Fruit fly (Drosophila melanogaster) whole organism, pupa: ENCODE data around the gene Sbds.

Experiments
- CG10348 ChIP-seq: fragments of 200-800 bp; sonication (Bioruptor generic); IDR thresholded peaks from 2 replicates; pipeline ENCODE4 v1.3.6; 2022; ENCODE audit warnings: missing biosample characterization, missing genetic modification characterization
- CG12605 ChIP-seq: fragments of 200-800 bp; sonication (Bioruptor generic); IDR thresholded peaks from 2 replicates; pipeline ENCODE4 v1.3.6; 2022; ENCODE audit warnings: missing biosample characterization, missing genetic modification characterization
- CG14655 ChIP-seq: fragments of 200-800 bp; sonication (Bioruptor generic); optimal IDR thresholded peaks from 3 replicates; lab custom pipeline; 2017; ENCODE audit warnings: mild to moderate bottlenecking, missing biosample characterization, missing genetic modification reagents, missing genetic modification characterization
- CG15710 ChIP-seq: fragments of 200-800 bp; sonication (Bioruptor generic); optimal IDR thresholded peaks from 2 replicates; lab custom pipeline; 2018; ENCODE audit warnings: missing biosample characterization, mild to moderate bottlenecking, missing genetic modification characterization, moderate library complexity
- CG4496 ChIP-seq: fragments of 200-800 bp; sonication (Bioruptor generic); IDR thresholded peaks from 3 replicates; pipeline ENCODE4 v1.3.6; 2022; ENCODE audit warnings: missing biosample characterization, missing genetic modification characterization
- CG8301 ChIP-seq: fragments of 200-800 bp; sonication (Bioruptor generic); optimal IDR thresholded peaks from 2 replicates; lab custom pipeline; 2018; ENCODE audit warnings: missing biosample characterization, mild to moderate bottlenecking, missing genetic modification characterization
- CG9948 ChIP-seq: fragments of 200-800 bp; sonication (Bioruptor generic); optimal IDR thresholded peaks from 2 replicates; lab custom pipeline; 2018; ENCODE audit warnings: missing biosample characterization, mild to moderate bottlenecking, missing genetic modification characterization, moderate library complexity
- D1 ChIP-seq: fragments of 200-800 bp; sonication (Bioruptor generic); optimal IDR thresholded peaks from 2 replicates; lab custom pipeline; 2018; ENCODE audit warnings: missing biosample characterization, mild to moderate bottlenecking, missing genetic modification characterization, moderate library complexity
- EcR ChIP-seq: fragments of 200-800 bp; sonication (Bioruptor generic); optimal IDR thresholded peaks from 3 replicates; lab custom pipeline; 2019; ENCODE audit warnings: missing biosample characterization, missing genetic modification characterization, mild to moderate bottlenecking, moderate library complexity, missing genetic modification reagents
- Pif1A ChIP-seq: fragments of 200-800 bp; sonication (Bioruptor generic); optimal IDR thresholded peaks from 3 replicates; lab custom pipeline; 2016; ENCODE audit warnings: missing biosample characterization, missing genetic modification characterization
- Pif1B ChIP-seq: fragments of 200-800 bp; sonication (Bioruptor generic); optimal IDR thresholded peaks from 3 replicates; lab custom pipeline; 2016; ENCODE audit warnings: missing biosample characterization, missing genetic modification characterization
- fd96Ca ChIP-seq: fragments of 200-800 bp; sonication (Bioruptor generic); IDR thresholded peaks from 3 replicates; pipeline ENCODE4 v1.3.6; 2022; ENCODE audit warnings: missing biosample characterization, missing genetic modification characterization
- gl ChIP-seq: fragments of 200-800 bp; sonication (Bioruptor generic); optimal IDR thresholded peaks from 2 replicates; lab custom pipeline; 2018; ENCODE audit warnings: missing biosample characterization, mild to moderate bottlenecking, missing genetic modification characterization
- rn ChIP-seq: fragments of 200-800 bp; sonication (Bioruptor generic); IDR thresholded peaks from 2 replicates; pipeline ENCODE4 v1.3.6; 2022; ENCODE audit warnings: missing biosample characterization, missing genetic modification characterization

dm6 chr3L:6799550-6799949 is 46.8 kb downstream of the Sbds start:
- TF ChIP-seq CG8301 (tag; lab: Kevin White, UChicago) = peak; percentile 59
- peak; percentile 31; the same call in 1 of the 2 replicates for TF ChIP-seq rn (GFP tag; lab: Robert Waterston, UW)
- peak; percentile 31 for TF ChIP-seq CG15710 (tag; lab: Kevin White, UChicago)
- TF ChIP-seq Pif1A (GFP tag; lab: Kevin White, UChicago) = peak; percentile 25
- no peak for TF ChIP-seq EcR (GFP tag; lab: Kevin White, UChicago)
- peak; percentile 77 for TF ChIP-seq CG4496
- no peak for TF ChIP-seq CG10348 (GFP tag; lab: Robert Waterston, UW)
- TF ChIP-seq CG9948 (tag; lab: Kevin White, UChicago) = peak; percentile 63
- no peak for TF ChIP-seq gl (tag; lab: Kevin White, UChicago)
- peak; percentile 66; the same call in 2 of the 3 replicates for TF ChIP-seq fd96Ca (GFP tag; lab: Robert Waterston, UW)
- TF ChIP-seq CG12605 (GFP tag; lab: Robert Waterston, UW) = peak; percentile 51
- no peak for TF ChIP-seq D1 (tag; lab: Kevin White, UChicago)
- TF ChIP-seq Pif1B (GFP tag; lab: Kevin White, UChicago) = no peak
- peak; percentile 64 for TF ChIP-seq CG14655 (GFP tag; lab: Kevin White, UChicago)
